Fruit fly (Drosophila melanogaster) whole organism: ENCODE measurements around the gene CG11382.

Experiments
- CG8478 ChIP-seq: fragments of >200 bp; optimal IDR thresholded peaks from 2 replicates; lab custom pipeline; 2018; ENCODE audit warnings: inconsistent platforms
- Dll ChIP-seq: fragments of >200 bp; optimal IDR thresholded peaks from 2 replicates; lab custom pipeline; 2017
- EcR ChIP-seq, 2 experiments: fragments of >200 bp; optimal IDR thresholded peaks; 2 replicates each; lab custom pipeline; 2017; ENCODE audit warnings: missing biosample characterization in 2 of 2, missing genetic modification characterization in 2 of 2, missing genetic modification reagents in 2 of 2
- pan ChIP-seq: fragments of >200 bp; optimal IDR thresholded peaks from 2 replicates; lab custom pipeline; 2017
- psq ChIP-seq: fragments of >200 bp; optimal IDR thresholded peaks from 2 replicates; lab custom pipeline; 2017
- usp ChIP-seq: fragments of >200 bp; optimal IDR thresholded peaks from 2 replicates; lab custom pipeline; 2017; ENCODE audit warnings: missing biosample characterization, missing genetic modification characterization, mixed read lengths

Gene CG11382

dm6 chrX:1232533-1233212 lies 22.9 kb downstream of the CG11382 start:
- peak; percentile 31 for TF ChIP-seq Dll (lab: Kevin White, UChicago)
- no peak for TF ChIP-seq pan (lab: Kevin White, UChicago)

dm6 chrX:1233989-1234388 lies 24.2 kb downstream of the CG11382 start:
- TF ChIP-seq pan (lab: Kevin White, UChicago), result no peak
- no peak for TF ChIP-seq Dll (lab: Kevin White, UChicago)
- TF ChIP-seq psq (lab: Kevin White, UChicago), result no peak
- no peak for TF ChIP-seq usp (GFP tag; lab: Kevin White, UChicago)
- TF ChIP-seq CG8478 (lab: Kevin White, UChicago), result no peak
- TF ChIP-seq EcR (GFP tag; optimal IDR thresholded peaks at IDR 0.05; lab: Kevin White, UChicago), result no peak

- TF ChIP-seq CG8478 (lab: Kevin White, UChicago) (no peak), Dll (lab: Kevin White, UChicago) (peak; percentile 3), psq (lab: Kevin White, UChicago) (no peak), pan (lab: Kevin White, UChicago) (peak; percentile 59), usp (GFP tag; lab: Kevin White, UChicago) (no peak), EcR (GFP tag; optimal IDR thresholded peaks at IDR 0.05; lab: Kevin White, UChicago) (no peak)
Observed at dm6 chrX:1234817-1235617, 25.2 kb downstream of the CG11382 start.

- no peak for TF ChIP-seq EcR (GFP tag; optimal IDR thresholded peaks at IDR 0.05; lab: Kevin White, UChicago)
- no peak for TF ChIP-seq Dll (lab: Kevin White, UChicago)
- TF ChIP-seq psq (lab: Kevin White, UChicago), result no peak
- no peak for TF ChIP-seq usp (GFP tag; lab: Kevin White, UChicago)
- no peak for TF ChIP-seq pan (lab: Kevin White, UChicago)
- TF ChIP-seq CG8478 (lab: Kevin White, UChicago), result no peak
Observed at dm6 chrX:1235618-1236006, 25.8 kb downstream of the CG11382 start.

dm6 chrX:1236475-1236874 lies 26.7 kb downstream of the CG11382 start, which contains the start of gene CG3638:
CG3638 (minus strand) TSS chrX:1236684.
- TF ChIP-seq pan (lab: Kevin White, UChicago) (no peak), Dll (lab: Kevin White, UChicago) (no peak), usp (GFP tag; lab: Kevin White, UChicago) (no peak), psq (lab: Kevin White, UChicago) (no peak), CG8478 (lab: Kevin White, UChicago) (no peak), EcR (GFP tag; optimal IDR thresholded peaks at IDR 0.05; lab: Kevin White, UChicago) (no peak)

- TF ChIP-seq EcR (GFP tag; optimal IDR thresholded peaks at IDR 0.05; lab: Kevin White, UChicago) (no peak), usp (GFP tag; lab: Kevin White, UChicago) (no peak), pan (lab: Kevin White, UChicago) (no peak), psq (lab: Kevin White, UChicago) (no peak), CG8478 (lab: Kevin White, UChicago) (no peak), Dll (lab: Kevin White, UChicago) (no peak)
Observed at dm6 chrX:1239832-1240231, 30.1 kb downstream of the CG11382 start, which contains the start of gene CG11403. CG11403 (minus strand) TSS chrX:1239884.

- TF ChIP-seq EcR (GFP tag; optimal IDR thresholded peaks at IDR 0.05; lab: Kevin White, UChicago) (no peak), usp (GFP tag; lab: Kevin White, UChicago) (no peak), CG8478 (lab: Kevin White, UChicago) (no peak), pan (lab: Kevin White, UChicago) (no peak), Dll (lab: Kevin White, UChicago) (no peak), psq (lab: Kevin White, UChicago) (no peak)
Observed at dm6 chrX:1242049-1242448, 32.3 kb downstream of the CG11382 start.

dm6 chrX:1248735-1249134 lies 39.0 kb downstream of the CG11382 start:
- TF ChIP-seq psq (lab: Kevin White, UChicago) (no peak), CG8478 (lab: Kevin White, UChicago) (no peak), pan (lab: Kevin White, UChicago) (no peak), usp (GFP tag; lab: Kevin White, UChicago) (no peak), Dll (lab: Kevin White, UChicago) (no peak), EcR (GFP tag; optimal IDR thresholded peaks at IDR 0.05; lab: Kevin White, UChicago) (no peak)

dm6 chrX:1249612-1250011 lies 39.8 kb downstream of the CG11382 start:
- TF ChIP-seq usp (GFP tag; lab: Kevin White, UChicago), result no peak
- no peak for TF ChIP-seq CG8478 (lab: Kevin White, UChicago)
- TF ChIP-seq pan (lab: Kevin White, UChicago), result no peak
- no peak for TF ChIP-seq EcR (GFP tag; optimal IDR thresholded peaks at IDR 0.05; lab: Kevin White, UChicago)
- no peak for TF ChIP-seq psq (lab: Kevin White, UChicago)
- no peak for TF ChIP-seq Dll (lab: Kevin White, UChicago)

dm6 chrX:1250104-1250503 lies 40.3 kb downstream of the CG11382 start:
- TF ChIP-seq CG8478 (lab: Kevin White, UChicago) (no peak), usp (GFP tag; lab: Kevin White, UChicago) (no peak), psq (lab: Kevin White, UChicago) (no peak), pan (lab: Kevin White, UChicago) (no peak), Dll (lab: Kevin White, UChicago) (no peak), EcR (GFP tag; optimal IDR thresholded peaks at IDR 0.05; lab: Kevin White, UChicago) (no peak)

dm6 chrX:1252961-1253360 lies 43.2 kb downstream of the CG11382 start:
- TF ChIP-seq EcR (GFP tag; optimal IDR thresholded peaks at IDR 0.05; lab: Kevin White, UChicago) (no peak), usp (GFP tag; lab: Kevin White, UChicago) (no peak)
